Worm (Caenorhabditis elegans): ENCODE measurements around the gene vha-6.

DNA sequence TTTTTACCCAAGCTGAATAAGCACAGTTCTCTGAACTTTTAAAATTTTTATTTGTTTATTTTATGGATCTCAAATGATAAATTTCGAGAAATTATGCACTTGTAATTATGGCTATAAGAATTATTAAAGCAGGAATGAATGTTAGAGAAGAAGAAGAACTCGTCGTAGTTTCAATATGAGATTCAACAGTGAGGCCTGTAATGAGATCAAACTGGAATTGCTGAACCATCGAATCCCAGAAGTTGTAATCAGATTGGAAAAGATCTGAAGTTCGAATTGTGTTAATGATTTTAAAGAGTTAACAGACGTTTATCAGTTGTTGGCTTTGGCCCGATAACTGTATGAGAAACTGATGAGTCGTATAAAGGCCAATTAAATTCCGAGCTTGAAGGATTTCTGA lies 17.5 kb upstream of the vha-6 start:
- TF ChIP-seq ama-1 (optimal IDR thresholded peaks at IDR 0.05) (no peak), ceh-13 (GFP tag; optimal IDR thresholded peaks at IDR 0.05) (no peak)
